Worm (Caenorhabditis elegans) whole organism, young adult: ENCODE results near the gene oops-1.

ENCODE experiments used
- C06A6.2 ChIP-seq: fragments of 200-800 bp; sonication (Bioruptor generic); conservative IDR thresholded peaks from 2 replicates; pipeline ENCODE4 v1.3.6; 2022; ENCODE audit warnings: missing genetic modification characterization, missing compliant biosample characterization
- F23B12.7 ChIP-seq: sonication (generic microtip); optimal IDR thresholded peaks from 2 replicates; lab custom pipeline; 2017; ENCODE audit warnings: missing genetic modification characterization, mild to moderate bottlenecking, missing compliant biosample characterization, antibody characterized with exemption, moderate library complexity; ENCODE audit not compliant: insufficient read depth
- F33H1.4 ChIP-seq: fragments of 200-800 bp; sonication (Bioruptor generic); IDR thresholded peaks from 2 replicates; pipeline ENCODE4 v1.3.6; 2022; ENCODE audit warnings: missing genetic modification reagents, missing genetic modification characterization, missing compliant biosample characterization
- F49E8.2 ChIP-seq: sonication (generic microtip); optimal IDR thresholded peaks from 3 replicates; lab custom pipeline; 2017; ENCODE audit warnings: missing genetic modification characterization, mild to moderate bottlenecking, missing compliant biosample characterization, antibody characterized with exemption, moderate library complexity; ENCODE audit not compliant: insufficient read depth
- K12H6.12 ChIP-seq: fragments of 200-800 bp; sonication (Bioruptor generic); optimal IDR thresholded peaks from 2 replicates; lab custom pipeline; 2018; ENCODE audit warnings: mild to moderate bottlenecking, missing genetic modification characterization, missing compliant biosample characterization
- Y53G8AR.9 ChIP-seq: fragments of 200-800 bp; sonication (Bioruptor generic); conservative IDR thresholded peaks from 2 replicates; pipeline ENCODE4 v1.3.6; 2022; ENCODE audit warnings: missing genetic modification reagents, missing genetic modification characterization, missing compliant biosample characterization
- Y67H2A.10 ChIP-seq: fragments of 200-800 bp; sonication (Bioruptor generic); conservative IDR thresholded peaks from 2 replicates; pipeline ENCODE4 v1.3.6; 2022; ENCODE audit warnings: missing genetic modification reagents, missing genetic modification characterization, missing compliant biosample characterization
- attf-3 ChIP-seq: fragments of 200-800 bp; sonication (Bioruptor generic); conservative IDR thresholded peaks from 2 replicates; pipeline ENCODE4 v1.3.6; 2022; ENCODE audit warnings: missing genetic modification reagents, missing genetic modification characterization, missing compliant biosample characterization
- ccch-3 ChIP-seq: fragments of 200-800 bp; sonication (Bioruptor generic); optimal IDR thresholded peaks from 2 replicates; lab custom pipeline; 2018; ENCODE audit warnings: mild to moderate bottlenecking, missing genetic modification characterization, missing compliant biosample characterization
- cebp-1 ChIP-seq, 2 experiments: fragments of 200-800 bp in 1 of 2; sonication (Bioruptor generic) in 1 of 2; sonication (generic microtip) in 1 of 2; IDR thresholded peaks in 1 of 2; optimal IDR thresholded peaks in 1 of 2; 2 replicates each; pipeline versions ENCODE4 v1.3.6 to Lab custom; 2017 to 2022; ENCODE audit warnings: missing compliant biosample characterization in 2 of 2, missing genetic modification characterization in 2 of 2, mild to moderate bottlenecking in 1 of 2, missing genetic modification reagents in 1 of 2, moderate library complexity in 1 of 2
- ceh-100 ChIP-seq: fragments of 200-800 bp; sonication (Bioruptor generic); IDR thresholded peaks from 2 replicates; pipeline ENCODE4 v1.3.6; 2022; ENCODE audit warnings: missing genetic modification reagents, missing genetic modification characterization, missing compliant biosample characterization
- ceh-27 ChIP-seq: fragments of 200-800 bp; sonication (Bioruptor generic); optimal IDR thresholded peaks from 2 replicates; lab custom pipeline; 2018; ENCODE audit warnings: mild to moderate bottlenecking, missing genetic modification characterization, moderate library complexity, missing compliant biosample characterization
- dpl-1 ChIP-seq: fragments of 150-350 bp; optimal IDR thresholded peaks from 2 replicates; lab custom pipeline; 2014; ENCODE audit warnings: missing biosample characterization, missing genetic modification reagents, missing genetic modification characterization
- fkh-3 ChIP-seq: sonication (generic microtip); optimal IDR thresholded peaks from 2 replicates; lab custom pipeline; 2016; ENCODE audit warnings: mild to moderate bottlenecking, missing genetic modification characterization, missing compliant biosample characterization
- him-1 ChIP-seq: sonication (generic microtip); optimal IDR thresholded peaks from 2 replicates; lab custom pipeline; 2016; ENCODE audit warnings: missing genotype, missing genetic modification reagents, missing genetic modification characterization, missing compliant biosample characterization
- hlh-12 ChIP-seq: sonication (generic microtip); optimal IDR thresholded peaks from 2 replicates; lab custom pipeline; 2016; ENCODE audit warnings: missing genetic modification characterization, missing compliant biosample characterization
- hmg-20 ChIP-seq: fragments of 200-800 bp; sonication (Bioruptor generic); IDR thresholded peaks from 2 replicates; pipeline ENCODE4 v1.3.6; 2022; ENCODE audit warnings: missing genetic modification reagents, missing genetic modification characterization, missing compliant biosample characterization
- let-526 ChIP-seq: fragments of 200-800 bp; sonication (Bioruptor generic); IDR thresholded peaks from 2 replicates; pipeline ENCODE4 v1.3.6; 2022; ENCODE audit warnings: missing genetic modification reagents, missing genetic modification characterization, missing compliant biosample characterization
- lin-35 ChIP-seq, 3 experiments: fragments of 150-350 bp in 2 of 3; sonication (generic microtip) in 1 of 3; optimal IDR thresholded peaks; 2 replicates each; lab custom pipeline; 2014 to 2018; ENCODE audit warnings: missing biosample characterization in 3 of 3, missing genetic modification characterization in 3 of 3, missing genetic modification reagents in 3 of 3
- madf-10 ChIP-seq: sonication (generic microtip); optimal IDR thresholded peaks from 2 replicates; lab custom pipeline; 2016; ENCODE audit warnings: mild to moderate bottlenecking, missing genetic modification characterization, missing compliant biosample characterization
- madf-6 ChIP-seq: fragments of 200-800 bp; sonication (Bioruptor generic); IDR thresholded peaks from 2 replicates; pipeline ENCODE4 v1.3.6; 2022; ENCODE audit warnings: missing genetic modification reagents, missing genetic modification characterization, missing compliant biosample characterization
- mel-28 ChIP-seq: sonication (generic microtip); optimal IDR thresholded peaks from 2 replicates; lab custom pipeline; 2016; ENCODE audit warnings: borderline replicate concordance, mild to moderate bottlenecking, missing genetic modification characterization, missing compliant biosample characterization
- mes-4 ChIP-seq: sonication (generic microtip); optimal IDR thresholded peaks from 2 replicates; lab custom pipeline; 2016; ENCODE audit warnings: missing genotype, missing genetic modification characterization, missing compliant biosample characterization
- nfya-1 ChIP-seq: sonication (generic microtip); optimal IDR thresholded peaks from 2 replicates; lab custom pipeline; 2017; ENCODE audit warnings: antibody characterized with exemption, missing compliant biosample characterization, missing genetic modification characterization, borderline replicate concordance; ENCODE audit not compliant: insufficient read depth
- nfyb-1 ChIP-seq: fragments of 200-800 bp; sonication (Bioruptor generic); IDR thresholded peaks from 2 replicates; pipeline ENCODE4 v1.3.6; 2022; ENCODE audit warnings: missing genetic modification reagents, missing genetic modification characterization, missing compliant biosample characterization
- rcor-1 ChIP-seq: fragments of 200-800 bp; sonication (Bioruptor generic); IDR thresholded peaks from 2 replicates; pipeline ENCODE4 v1.3.6; 2022; ENCODE audit warnings: missing genetic modification reagents, missing genetic modification characterization, missing compliant biosample characterization
- rpc-1 ChIP-seq, 2 experiments: fragments of 150-350 bp in 1 of 2; sonication (generic microtip) in 1 of 2; optimal IDR thresholded peaks; 2 replicates each; lab custom pipeline; 2014 to 2018; ENCODE audit warnings: missing biosample characterization in 1 of 2, missing genetic modification characterization in 1 of 2, missing genetic modification reagents in 1 of 2, missing genotype in 1 of 2
- sdz-38 ChIP-seq: sonication (generic microtip); optimal IDR thresholded peaks from 2 replicates; lab custom pipeline; 2016; ENCODE audit warnings: missing genotype, missing genetic modification characterization, missing compliant biosample characterization
- snpc-4 ChIP-seq, 5 experiments: fragments of 150-350 bp in 1 of 5; sonication (generic microtip) in 4 of 5; optimal IDR thresholded peaks; 2 replicates each; lab custom pipeline; 2014 to 2018; ENCODE audit warnings: missing genetic modification characterization in 5 of 5, missing biosample characterization in 3 of 5, antibody characterized with exemption in 2 of 5, mild to moderate bottlenecking in 2 of 5, missing compliant biosample characterization in 2 of 5, missing genotype in 2 of 5, moderate library complexity in 2 of 5, missing genetic modification reagents in 1 of 5
- somi-1 ChIP-seq: fragments of 200-800 bp; sonication (Bioruptor generic); optimal IDR thresholded peaks from 2 replicates; lab custom pipeline; 2018; ENCODE audit warnings: mild to moderate bottlenecking, missing genetic modification characterization, missing compliant biosample characterization
- tlf-1 ChIP-seq: fragments of 200-800 bp; sonication (Bioruptor generic); optimal IDR thresholded peaks from 2 replicates; lab custom pipeline; 2018; ENCODE audit warnings: mild to moderate bottlenecking, missing genetic modification characterization, missing compliant biosample characterization
- unc-62 ChIP-seq: fragments of 150-350 bp; optimal IDR thresholded peaks from 2 replicates; lab custom pipeline; 2014; ENCODE audit warnings: missing biosample characterization, missing genetic modification reagents, missing genetic modification characterization
- ztf-18 ChIP-seq: sonication (generic microtip); optimal IDR thresholded peaks from 2 replicates; lab custom pipeline; 2016; ENCODE audit warnings: missing genotype, mild to moderate bottlenecking, missing genetic modification characterization, missing compliant biosample characterization
- ztf-28 ChIP-seq: fragments of 200-800 bp; sonication (Bioruptor generic); IDR thresholded peaks from 2 replicates; pipeline ENCODE4 v1.3.6; 2022; ENCODE audit warnings: missing genetic modification reagents, missing genetic modification characterization, missing compliant biosample characterization

oops-1 gene

DNA sequence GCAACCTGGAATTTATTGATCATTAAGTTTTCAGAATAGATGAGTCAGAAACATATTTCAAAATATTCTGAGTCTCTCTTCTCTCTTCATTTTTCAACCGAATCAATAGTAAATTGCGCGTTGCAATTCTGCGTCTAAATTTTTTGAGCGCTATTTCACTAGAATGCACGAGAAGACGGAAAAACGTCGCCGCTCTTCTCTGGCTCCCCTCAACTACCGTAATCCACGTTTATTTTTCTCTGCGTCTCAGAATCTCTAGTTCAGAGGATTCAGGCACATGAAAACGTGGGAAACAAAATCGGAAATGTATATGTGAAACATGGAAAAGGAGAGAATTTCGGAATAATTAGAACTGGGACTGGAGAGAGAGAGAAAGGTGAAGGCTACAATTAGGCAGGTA, 8.5 kb downstream of the oops-1 start (continued):
- TF ChIP-seq Y53G8AR.9 (GFP tag; lab: Robert Waterston, UW) (no peak), Y67H2A.10 (GFP tag; lab: Robert Waterston, UW) (no peak), hlh-12 (no peak), sdz-38 (tag; lab: Kevin White, UChicago) (no peak), nfyb-1 (0 out of 2 replicates have a peak, but pooled peaks have one; percentile 53), K12H6.12 (tag; lab: Kevin White, UChicago) (peak; percentile 33), tlf-1 (GFP tag; lab: Kevin White, UChicago) (no peak), rcor-1 (GFP tag; lab: Robert Waterston, UW) (no peak), cebp-1 (GFP tag; IDR thresholded peaks at IDR 0.05; lab: Robert Waterston, UW) (no peak), cebp-1 (tag; optimal IDR thresholded peaks at IDR 0.05; lab: Kevin White, UChicago) (peak; percentile 59), ceh-27 (GFP tag; lab: Kevin White, UChicago) (peak; percentile 8), lin-35 (GFP tag; optimal IDR thresholded peaks at IDR 0.05; lab: Kevin White, UChicago) (peak in 1 of 3 experiments; percentile 15), ceh-100 (GFP tag; lab: Robert Waterston, UW) (no peak), madf-6 (GFP tag; lab: Robert Waterston, UW) (no peak)

DNA sequence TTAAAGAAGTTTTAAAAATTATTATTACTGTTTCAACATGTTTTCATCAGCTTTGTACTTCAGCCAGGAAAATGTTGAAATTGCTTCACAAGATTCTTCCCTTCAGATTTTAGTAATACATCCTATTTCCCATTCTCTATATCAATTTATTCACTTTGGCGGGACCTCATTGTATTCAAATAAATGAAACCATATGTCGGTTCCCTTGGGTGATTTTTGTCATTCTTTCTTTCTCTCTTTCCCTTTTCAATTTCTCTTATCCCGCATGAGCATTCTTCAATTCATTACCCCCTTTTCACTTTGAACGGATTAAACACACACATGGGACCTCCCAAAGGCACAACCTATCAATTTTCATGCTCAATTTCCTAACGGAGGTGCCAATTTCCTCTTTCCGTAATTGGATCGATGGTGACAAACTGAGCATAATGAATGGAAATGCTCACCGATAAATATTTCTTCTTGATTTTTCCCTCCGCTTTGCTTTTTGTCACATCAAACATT, 10.4 kb downstream of the oops-1 start:
- TF ChIP-seq mes-4 (tag; lab: Kevin White, UChicago) (no peak), madf-10 (tag; lab: Kevin White, UChicago) (no peak), let-526 (GFP tag; lab: Robert Waterston, UW) (no peak), him-1 (tag; lab: Kevin White, UChicago) (no peak), nfya-1 (tag; lab: Kevin White, UChicago) (no peak)
- TF ChIP-seq, all 124 proteins: peak for 0

DNA sequence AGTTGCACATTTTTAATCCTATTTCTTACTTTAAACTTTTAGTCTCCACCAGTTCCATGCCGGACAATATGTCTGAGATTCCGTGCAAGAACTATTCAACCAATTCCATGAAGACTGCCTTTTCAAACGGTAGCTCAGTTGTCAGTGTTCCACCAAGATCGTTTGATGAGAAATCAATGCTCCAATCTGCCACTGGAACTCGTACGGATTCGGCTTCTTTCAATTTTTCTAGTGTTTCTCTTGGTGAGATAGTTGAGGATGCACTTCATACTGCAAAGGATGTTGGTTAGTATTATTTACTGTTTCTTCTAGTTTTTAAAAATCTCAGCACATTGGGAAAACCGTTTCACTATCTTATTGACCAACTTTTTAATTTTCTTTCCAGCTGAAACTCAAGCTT, 14.4 kb downstream of the oops-1 start:
- no peak for TF ChIP-seq F49E8.2 (tag; lab: Kevin White, UChicago)
- TF ChIP-seq sdz-38 (tag; lab: Kevin White, UChicago): no peak

DNA sequence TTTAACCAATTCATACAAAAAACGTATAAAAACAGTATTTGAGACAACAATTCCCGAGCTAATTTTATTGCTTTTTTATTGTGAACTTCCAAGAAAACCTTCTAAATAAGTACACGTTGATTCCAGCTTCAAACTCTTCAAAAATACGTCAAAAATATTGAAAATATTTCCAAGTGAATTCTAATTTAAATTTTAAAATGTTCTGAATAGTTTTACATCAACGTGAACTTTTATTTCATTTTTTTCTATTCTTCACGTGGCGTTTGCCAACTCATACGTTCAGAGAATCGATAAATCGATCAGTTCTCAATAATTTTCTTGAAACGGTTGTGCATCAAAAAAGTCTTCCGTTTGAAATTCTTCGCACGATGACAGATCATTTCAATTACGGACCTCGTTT, 16.8 kb downstream of the oops-1 start, which contains the start of gene C31H1.1:
Gene C31H1.1 (plus strand): TSS at position 301 of the 400 bp plus-strand sequence.
- TF ChIP-seq ztf-28: no peak
- no peak for TF ChIP-seq unc-62 (GFP tag; lab: Kevin White, UChicago)
- no peak for TF ChIP-seq dpl-1 (GFP tag; lab: Kevin White, UChicago)
- TF ChIP-seq ztf-18 (tag; lab: Kevin White, UChicago): no peak
- no peak for TF ChIP-seq snpc-4 (GFP tag; optimal IDR thresholded peaks at IDR 0.05; lab: Kevin White, UChicago)
- no peak for TF ChIP-seq snpc-4 (tag; optimal IDR thresholded peaks at IDR 0.05; lab: Kevin White, UChicago)
- no peak for TF ChIP-seq C06A6.2 (GFP tag; lab: Robert Waterston, UW)
- TF ChIP-seq let-526 (GFP tag; lab: Robert Waterston, UW): no peak
- TF ChIP-seq ccch-3 (GFP tag; lab: Kevin White, UChicago): no peak
- no peak for TF ChIP-seq F33H1.4 (GFP tag; lab: Robert Waterston, UW)
- TF ChIP-seq attf-3 (GFP tag; lab: Robert Waterston, UW): no peak
- TF ChIP-seq rpc-1 (optimal IDR thresholded peaks at IDR 0.05; lab: Kevin White, UChicago): no peak
- no peak for TF ChIP-seq rpc-1 (tag; optimal IDR thresholded peaks at IDR 0.05; lab: Kevin White, UChicago)
- TF ChIP-seq fkh-3 (tag; lab: Kevin White, UChicago): no peak
- no peak for TF ChIP-seq nfya-1 (tag; lab: Kevin White, UChicago)
- no peak for TF ChIP-seq madf-10 (tag; lab: Kevin White, UChicago)
- TF ChIP-seq F23B12.7 (tag; lab: Kevin White, UChicago): no peak
- no peak for TF ChIP-seq somi-1 (GFP tag; lab: Kevin White, UChicago)
- no peak for TF ChIP-seq mel-28 (tag; lab: Kevin White, UChicago)
- TF ChIP-seq hmg-20: no peak
- no peak for TF ChIP-seq Y67H2A.10 (GFP tag; lab: Robert Waterston, UW)
